Worm (Caenorhabditis elegans): Measurements from ENCODE around the gene pqn-75.

ce11 chrIV:4051539-4051938 is 20.6 kb upstream of the pqn-75 start, which contains the start of gene wrt-5:
- TF ChIP-seq madf-3 (GFP tag; IDR thresholded peaks at IDR 0.05): no peak
- no peak for TF ChIP-seq Y53F4B.3 (GFP tag; IDR thresholded peaks at IDR 0.05)
- TF ChIP-seq unc-62 (GFP tag; optimal IDR thresholded peaks at IDR 0.05): no peak
- no peak for TF ChIP-seq hmg-1.2 (GFP tag; IDR thresholded peaks at IDR 0.05)
- no peak for TF ChIP-seq atf-7 (tag; optimal IDR thresholded peaks at IDR 0.05)
- no peak for TF ChIP-seq ama-1 (optimal IDR thresholded peaks at IDR 0.05)
- TF ChIP-seq ama-1 (GFP tag; optimal IDR thresholded peaks at IDR 0.05): no peak

Data from whole organism, young adult.